Fruit fly (Drosophila melanogaster) whole organism, embryonic: Measurements from ENCODE around the gene MED27.

Source experiments
- Ada2b ChIP-seq: fragments of 200-800 bp; sonication (Bioruptor generic); IDR thresholded peaks from 2 replicates; pipeline ENCODE4 v1.3.6; 2022; ENCODE audit warnings: missing biosample characterization, missing genetic modification characterization
- Atf-2 ChIP-seq: fragments of 200-800 bp; sonication (Bioruptor generic); optimal IDR thresholded peaks from 2 replicates; lab custom pipeline; 2016; ENCODE audit warnings: missing biosample characterization, missing genetic modification characterization
- B-H1 ChIP-seq: fragments of 200-800 bp; sonication (Bioruptor generic); IDR thresholded peaks from 3 replicates; pipeline ENCODE4 v1.3.6; 2022; ENCODE audit warnings: missing biosample characterization, missing genetic modification characterization
- CG10321 ChIP-seq: fragments of 200-800 bp; sonication (Bioruptor generic); IDR thresholded peaks from 2 replicates; pipeline ENCODE4 v1.3.6; 2022; ENCODE audit warnings: missing biosample characterization, missing genetic modification characterization
- CG10543 ChIP-seq: fragments of 200-800 bp; sonication (Bioruptor generic); optimal IDR thresholded peaks from 3 replicates; lab custom pipeline; 2017; ENCODE audit warnings: missing biosample characterization, mild to moderate bottlenecking, missing genetic modification characterization, moderate library complexity
- CG10654 ChIP-seq: fragments of 200-800 bp; sonication (Bioruptor generic); optimal IDR thresholded peaks from 2 replicates; lab custom pipeline; 2016; ENCODE audit warnings: missing biosample characterization, missing genetic modification characterization
- CG11456 ChIP-seq: fragments of 200-800 bp; sonication (Bioruptor generic); IDR thresholded peaks from 3 replicates; pipeline ENCODE4 v1.3.6; 2022; ENCODE audit warnings: missing biosample characterization, missing genetic modification characterization
- CG12236 ChIP-seq: fragments of 200-800 bp; sonication (Bioruptor generic); optimal IDR thresholded peaks from 2 replicates; lab custom pipeline; 2016; ENCODE audit warnings: missing biosample characterization, missing genetic modification characterization
- CG14710 ChIP-seq: fragments of 200-800 bp; sonication (Bioruptor generic); optimal IDR thresholded peaks from 3 replicates; lab custom pipeline; 2019; ENCODE audit warnings: missing biosample characterization, mild to moderate bottlenecking, missing genetic modification characterization, moderate library complexity
- CG14965 ChIP-seq: fragments of 200-800 bp; sonication (Bioruptor generic); optimal IDR thresholded peaks from 2 replicates; lab custom pipeline; 2016; ENCODE audit warnings: missing biosample characterization, missing genetic modification characterization, borderline replicate concordance
- CG16863 ChIP-seq: fragments of 200-800 bp; sonication (Bioruptor generic); optimal IDR thresholded peaks from 3 replicates; lab custom pipeline; 2016; ENCODE audit warnings: missing biosample characterization, missing genetic modification characterization
- CG17612 ChIP-seq: fragments of 200-800 bp; sonication (Bioruptor generic); IDR thresholded peaks from 2 replicates; pipeline ENCODE4 v1.3.6; 2022; ENCODE audit warnings: missing biosample characterization, missing genetic modification characterization
- CG1792 ChIP-seq: fragments of 200-800 bp; sonication (Bioruptor generic); optimal IDR thresholded peaks from 2 replicates; lab custom pipeline; 2016; ENCODE audit warnings: missing biosample characterization, missing genetic modification characterization
- CG3163 ChIP-seq: fragments of 200-800 bp; sonication (Bioruptor generic); optimal IDR thresholded peaks from 3 replicates; lab custom pipeline; 2016; ENCODE audit warnings: missing biosample characterization, missing genetic modification characterization
- CG3407 ChIP-seq: fragments of 200-800 bp; sonication (Bioruptor generic); optimal IDR thresholded peaks from 2 replicates; lab custom pipeline; 2018; ENCODE audit warnings: missing biosample characterization, mild to moderate bottlenecking, missing genetic modification characterization
- CG3726 ChIP-seq: fragments of 200-800 bp; sonication (Bioruptor generic); IDR thresholded peaks from 3 replicates; pipeline ENCODE4, ENCODE4 v1.3.6; 2022; ENCODE audit warnings: missing biosample characterization, missing genetic modification characterization
- CG3838 ChIP-seq: fragments of 200-800 bp; sonication (Bioruptor generic); optimal IDR thresholded peaks from 3 replicates; lab custom pipeline; 2016; ENCODE audit warnings: missing biosample characterization, missing genetic modification characterization
- CG6175 ChIP-seq: fragments of 200-800 bp; sonication (Bioruptor generic); IDR thresholded peaks from 3 replicates; pipeline ENCODE4 v1.3.6; 2022; ENCODE audit warnings: missing biosample characterization, missing genetic modification characterization
- CG6254 ChIP-seq: fragments of 200-800 bp; sonication (Bioruptor generic); optimal IDR thresholded peaks from 3 replicates; lab custom pipeline; 2017; ENCODE audit warnings: mild to moderate bottlenecking, missing biosample characterization, missing genetic modification reagents, missing genetic modification characterization
- CG7556 ChIP-seq: fragments of 200-800 bp; sonication (Bioruptor generic); optimal IDR thresholded peaks from 2 replicates; lab custom pipeline; 2017; ENCODE audit warnings: missing biosample characterization, mild to moderate bottlenecking, missing genetic modification characterization
- CG8290 ChIP-seq, 3 experiments: fragments of 200-800 bp; sonication (Bioruptor generic); optimal IDR thresholded peaks; 2 replicates each; lab custom pipeline; 2016 to 2019; ENCODE audit warnings: missing biosample characterization in 3 of 3, missing genetic modification characterization in 3 of 3, mild to moderate bottlenecking in 2 of 3, moderate library complexity in 1 of 3
- CkIIα-i1 ChIP-seq: fragments of 200-800 bp; sonication (Bioruptor generic); IDR thresholded peaks from 2 replicates; pipeline ENCODE4 v1.3.6; 2022; ENCODE audit warnings: missing biosample characterization, missing genetic modification characterization
- Dp ChIP-seq: fragments of 200-800 bp; sonication (Bioruptor generic); optimal IDR thresholded peaks from 2 replicates; lab custom pipeline; 2018; ENCODE audit warnings: missing biosample characterization, mild to moderate bottlenecking, missing genetic modification characterization, moderate library complexity
- Fer1 ChIP-seq: fragments of 200-800 bp; sonication (Bioruptor generic); optimal IDR thresholded peaks from 2 replicates; lab custom pipeline; 2017; ENCODE audit warnings: missing biosample characterization, mild to moderate bottlenecking, missing genetic modification characterization
- GATAe ChIP-seq: fragments of 200-800 bp; sonication (Bioruptor generic); conservative IDR thresholded peaks from 2 replicates; pipeline ENCODE4 v1.3.6; 2022; ENCODE audit warnings: missing biosample characterization, missing genetic modification characterization
- Hand ChIP-seq: fragments of 200-800 bp; sonication (Bioruptor generic); optimal IDR thresholded peaks from 2 replicates; lab custom pipeline; 2017; ENCODE audit warnings: mild to moderate bottlenecking, missing biosample characterization, missing genetic modification reagents, missing genetic modification characterization
- Hr3 ChIP-seq: fragments of 200-800 bp; sonication (Bioruptor generic); optimal IDR thresholded peaks from 3 replicates; lab custom pipeline; 2016; ENCODE audit warnings: missing biosample characterization, missing genetic modification characterization
- Mrtf ChIP-seq: fragments of 200-800 bp; sonication (Bioruptor generic); IDR thresholded peaks from 3 replicates; pipeline ENCODE4 v1.3.6; 2022; ENCODE audit warnings: missing biosample characterization, missing genetic modification characterization
- ab ChIP-seq: fragments of 200-800 bp; sonication (Bioruptor generic); optimal IDR thresholded peaks from 2 replicates; lab custom pipeline; 2016; ENCODE audit warnings: missing biosample characterization, missing genetic modification characterization
- ap ChIP-seq: fragments of 200-800 bp; sonication (Bioruptor generic); IDR thresholded peaks from 2 replicates; pipeline ENCODE4 v1.3.6; 2022; ENCODE audit warnings: missing biosample characterization, missing genetic modification characterization
- ash1 ChIP-seq: fragments of 200-800 bp; sonication (Bioruptor generic); optimal IDR thresholded peaks from 2 replicates; lab custom pipeline; 2018; ENCODE audit warnings: missing biosample characterization, mild to moderate bottlenecking, missing genetic modification characterization
- bbx ChIP-seq: fragments of 200-800 bp; sonication (Bioruptor generic); IDR thresholded peaks from 2 replicates; pipeline ENCODE4 v1.3.6; 2022; ENCODE audit warnings: missing biosample characterization, missing genetic modification characterization; ENCODE audit not compliant: partially characterized antibody
- cg ChIP-seq: fragments of 200-800 bp; sonication (Bioruptor generic); optimal IDR thresholded peaks from 3 replicates; lab custom pipeline; 2019; ENCODE audit warnings: missing biosample characterization, mild to moderate bottlenecking, missing genetic modification characterization, moderate library complexity
- chif ChIP-seq, 2 experiments: fragments of 200-800 bp; sonication (Bioruptor generic); optimal IDR thresholded peaks; 3 replicates each; lab custom pipeline; 2016; ENCODE audit warnings: missing biosample characterization in 2 of 2, missing genetic modification characterization in 2 of 2
- ci ChIP-seq: fragments of 200-800 bp; sonication (Bioruptor generic); IDR thresholded peaks from 3 replicates; pipeline ENCODE4 v1.3.6; 2022; ENCODE audit warnings: missing biosample characterization, missing genetic modification characterization
- dan ChIP-seq: fragments of 200-800 bp; sonication (Bioruptor generic); IDR thresholded peaks from 2 replicates; pipeline ENCODE4 v1.3.6; 2022; ENCODE audit warnings: missing biosample characterization, missing genetic modification characterization
- exex ChIP-seq: fragments of 200-800 bp; sonication (Bioruptor generic); optimal IDR thresholded peaks from 4 replicates; lab custom pipeline; 2018; ENCODE audit warnings: missing biosample characterization, mild to moderate bottlenecking, missing genetic modification characterization, moderate library complexity
- fd102C ChIP-seq: fragments of 200-800 bp; sonication (Bioruptor generic); optimal IDR thresholded peaks from 2 replicates; lab custom pipeline; 2018; ENCODE audit warnings: missing biosample characterization, mild to moderate bottlenecking, missing genetic modification characterization, moderate library complexity
- ftz-f1 ChIP-seq: fragments of 200-800 bp; sonication (Bioruptor generic); optimal IDR thresholded peaks from 2 replicates; lab custom pipeline; 2016; ENCODE audit warnings: missing biosample characterization, missing genetic modification characterization
- gcm ChIP-seq: fragments of 200-800 bp; sonication (Bioruptor generic); optimal IDR thresholded peaks from 2 replicates; lab custom pipeline; 2019; ENCODE audit warnings: missing biosample characterization, mild to moderate bottlenecking, missing genetic modification characterization, moderate library complexity
- grn ChIP-seq: fragments of 200-800 bp; sonication (Bioruptor generic); optimal IDR thresholded peaks from 3 replicates; lab custom pipeline; 2017; ENCODE audit warnings: missing biosample characterization, missing genetic modification characterization
- hbn ChIP-seq: fragments of 200-800 bp; sonication (Bioruptor generic); IDR thresholded peaks from 2 replicates; pipeline ENCODE4 v1.3.6; 2022; ENCODE audit warnings: missing biosample characterization, missing genetic modification characterization; ENCODE audit not compliant: partially characterized antibody
- jigr1 ChIP-seq: fragments of 200-800 bp; sonication (Bioruptor generic); IDR thresholded peaks from 3 replicates; pipeline ENCODE4 v1.3.6; 2022; ENCODE audit warnings: missing biosample characterization, missing genetic modification characterization
- kah ChIP-seq: fragments of 200-800 bp; sonication (Bioruptor generic); optimal IDR thresholded peaks from 2 replicates; lab custom pipeline; 2018; ENCODE audit warnings: missing biosample characterization, mild to moderate bottlenecking, missing genetic modification characterization
- kni ChIP-seq: fragments of 200-800 bp; sonication (Bioruptor generic); optimal IDR thresholded peaks from 3 replicates; lab custom pipeline; 2017; ENCODE audit warnings: mild to moderate bottlenecking, missing biosample characterization, missing genetic modification reagents, missing genetic modification characterization
- lov ChIP-seq, 2 experiments: fragments of 200-800 bp in 1 of 2; fragments of >200 bp in 1 of 2; sonication (Bioruptor generic) in 1 of 2; IDR thresholded peaks in 1 of 2; optimal IDR thresholded peaks in 1 of 2; 2 replicates in 1 of 2; 3 replicates in 1 of 2; pipeline versions ENCODE4 v1.3.6 to Lab custom; 2017 to 2022; ENCODE audit warnings: missing biosample characterization in 1 of 2, missing genetic modification characterization in 1 of 2
- p53 ChIP-seq: fragments of 200-800 bp; sonication (Bioruptor generic); optimal IDR thresholded peaks from 2 replicates; lab custom pipeline; 2016; ENCODE audit warnings: missing biosample characterization, missing genetic modification characterization
- pho ChIP-seq: fragments of 200-800 bp; sonication (Bioruptor generic); optimal IDR thresholded peaks from 2 replicates; lab custom pipeline; 2016; ENCODE audit warnings: missing biosample characterization, missing genetic modification characterization
- sens ChIP-seq: fragments of 200-800 bp; sonication (Bioruptor generic); peaks from one replicate; lab custom pipeline; 2016; ENCODE audit warnings: missing biosample characterization, missing genetic modification characterization
- stwl ChIP-seq: fragments of 200-800 bp; sonication (Bioruptor generic); optimal IDR thresholded peaks from 3 replicates; lab custom pipeline; 2018; ENCODE audit warnings: missing biosample characterization, mild to moderate bottlenecking, missing genetic modification characterization, moderate library complexity

Gene MED27

DNA sequence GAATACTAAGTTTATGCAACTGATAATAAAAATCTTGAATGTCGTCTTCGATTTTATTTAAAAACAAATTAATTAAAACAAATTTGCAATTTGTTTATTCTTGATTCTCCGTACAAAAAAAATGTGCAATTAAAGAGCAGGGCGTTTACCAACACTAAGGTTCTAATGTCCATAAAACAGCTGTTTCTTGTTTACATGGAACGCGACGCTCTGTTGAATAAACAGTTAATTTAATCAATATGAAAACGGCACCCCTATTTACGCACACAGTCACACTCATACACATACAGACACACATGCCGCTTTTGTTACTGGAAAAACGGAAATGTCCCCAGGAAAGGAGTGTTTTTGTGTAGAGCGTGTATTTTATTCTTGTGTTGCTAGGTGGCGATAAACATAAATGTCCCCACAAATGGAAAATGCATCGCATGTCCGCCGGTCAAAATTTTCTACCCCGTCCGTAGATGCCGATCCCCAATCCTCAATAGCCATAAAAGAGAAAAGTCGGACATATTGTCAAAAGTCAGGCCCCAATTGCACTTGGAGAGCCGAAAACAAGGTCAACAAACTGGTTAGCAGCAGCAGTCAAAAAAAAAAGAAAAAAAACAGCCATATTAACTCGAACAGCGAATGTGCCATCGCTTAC lies 31.8 kb upstream of the MED27 start (continued):
- TF ChIP-seq lov (optimal IDR thresholded peaks at IDR 0.05; lab: Kevin White, UChicago) (no peak), lov (GFP tag; IDR thresholded peaks at IDR 0.05; lab: Robert Waterston, UW) (no peak), ash1 (GFP tag; lab: Kevin White, UChicago) (peak; percentile 86), stwl (tag; lab: Kevin White, UChicago) (peak; percentile 86), Fer1 (peak; percentile 81), ci (no peak), CG14965 (GFP tag; lab: Kevin White, UChicago) (peak; percentile 45), CG1792 (GFP tag; lab: Kevin White, UChicago) (peak; percentile 72), CG8290 (GFP tag; optimal IDR thresholded peaks at IDR 0.05; lab: Kevin White, UChicago) (peak; percentile 70), CG8290 (tag; optimal IDR thresholded peaks at IDR 0.05; lab: Kevin White, UChicago) (peak; percentile 88 to 91), grn (peak; percentile 70), CG6175 (GFP tag; lab: Robert Waterston, UW) (no peak), CG11456 (GFP tag; lab: Robert Waterston, UW) (no peak), CG10321 (no peak), CG12236 (GFP tag; lab: Kevin White, UChicago) (peak; percentile 77), CG16863 (peak; percentile 71), ap (no peak), CG7556 (GFP tag; lab: Kevin White, UChicago) (peak; percentile 68), CG10543 (GFP tag; lab: Kevin White, UChicago) (peak; percentile 90), exex (tag; lab: Kevin White, UChicago) (peak; percentile 79), B-H1 (no peak), chif (GFP tag; optimal IDR thresholded peaks at IDR 0.05; lab: Kevin White, UChicago) (peak; percentile 64 to 67), ftz-f1 (GFP tag; lab: Kevin White, UChicago) (no peak), p53 (GFP tag; lab: Kevin White, UChicago) (peak; percentile 49), sens (GFP tag; lab: Kevin White, UChicago) (peak; percentile 97), CG17612 (GFP tag; lab: Robert Waterston, UW) (no peak), kni (GFP tag; lab: Kevin White, UChicago) (peak; percentile 96), Mrtf (GFP tag; lab: Robert Waterston, UW) (no peak), jigr1 (GFP tag; lab: Robert Waterston, UW) (no peak), Ada2b (GFP tag; lab: Robert Waterston, UW) (no peak), GATAe (GFP tag; lab: Robert Waterston, UW) (no peak), bbx (GFP tag; lab: Robert Waterston, UW) (no peak), CG6254 (GFP tag; lab: Kevin White, UChicago) (peak; percentile 78), pho (GFP tag; lab: Kevin White, UChicago) (peak; percentile 54), Hr3 (GFP tag; lab: Kevin White, UChicago) (peak; percentile 10), fd102C (GFP tag; lab: Kevin White, UChicago) (peak; percentile 83), gcm (GFP tag; lab: Kevin White, UChicago) (peak; percentile 79), CG3726 (GFP tag; lab: Robert Waterston, UW) (no peak), Hand (GFP tag; lab: Kevin White, UChicago) (peak; percentile 51), CG3838 (GFP tag; lab: Kevin White, UChicago) (peak; percentile 64), CG14710 (tag; lab: Kevin White, UChicago) (peak; percentile 79), CG10654 (GFP tag; lab: Kevin White, UChicago) (peak; percentile 74), cg (GFP tag; lab: Kevin White, UChicago) (peak; percentile 83), CkIIα-i1 (GFP tag; lab: Robert Waterston, UW) (no peak), dan (GFP tag; lab: Robert Waterston, UW) (no peak), Dp (no peak), kah (GFP tag; lab: Kevin White, UChicago) (peak; percentile 63), Atf-2 (GFP tag; lab: Kevin White, UChicago) (peak; percentile 46), ab (GFP tag; lab: Kevin White, UChicago) (no peak), CG3163 (GFP tag; lab: Kevin White, UChicago) (peak; percentile 64), hbn (GFP tag; lab: Robert Waterston, UW) (no peak), CG3407 (GFP tag; lab: Kevin White, UChicago) (peak; percentile 91)
